Fruit fly (Drosophila melanogaster): ENCODE data around the gene hwt.

Gene hwt

dm6 chrX:12510750-12511649 lies 57.3 kb downstream of the hwt start (continued):
- TF ChIP-seq Eip74EF (GFP tag; optimal IDR thresholded peaks at IDR 0.05) (peak in 1 of 2 experiments; percentile 53), CG18011 (GFP tag; optimal IDR thresholded peaks at IDR 0.05) (no peak), CG30431 (GFP tag; optimal IDR thresholded peaks at IDR 0.05) (peak; percentile 55), wor (GFP tag; IDR thresholded peaks at IDR 0.05) (peak; percentile 36; the same call in 1 of the 2 replicates), CG11398 (GFP tag; optimal IDR thresholded peaks at IDR 0.05) (peak; percentile 22), crc (GFP tag; optimal IDR thresholded peaks at IDR 0.05) (no peak), vnd (GFP tag; IDR thresholded peaks at IDR 0.05; ENCODE audit: partially characterized antibody) (no peak), CG2202 (tag; optimal IDR thresholded peaks at IDR 0.05) (peak; percentile 74), CG12155 (GFP tag; optimal IDR thresholded peaks at IDR 0.05) (peak; percentile 65), Camta (GFP tag; optimal IDR thresholded peaks at IDR 0.05) (peak; percentile 82), sc (optimal IDR thresholded peaks at IDR 0.05) (no peak), sc (GFP tag; optimal IDR thresholded peaks at IDR 0.05) (peak; percentile 71), CG32767 (GFP tag; IDR thresholded peaks at IDR 0.05) (peak; percentile 70), grn (GFP tag; optimal IDR thresholded peaks at IDR 0.05) (no peak), CG1602 (GFP tag; optimal IDR thresholded peaks at IDR 0.05) (peak; percentile 70), pnt (GFP tag; optimal IDR thresholded peaks at IDR 0.05) (peak; percentile 74), crp (GFP tag; optimal IDR thresholded peaks at IDR 0.05) (no peak), kay (GFP tag; optimal IDR thresholded peaks at IDR 0.05) (peak; percentile 56), fd96Cb (tag; optimal IDR thresholded peaks at IDR 0.05) (peak; percentile 87), Side (GFP tag; optimal IDR thresholded peaks at IDR 0.05) (peak; percentile 62), NFAT (GFP tag; IDR thresholded peaks at IDR 0.05) (no peak), CG31224 (GFP tag; IDR thresholded peaks at IDR 0.05) (peak; percentile 71), CG7928 (GFP tag; optimal IDR thresholded peaks at IDR 0.05) (no peak), Ptx1 (GFP tag; IDR thresholded peaks at IDR 0.05) (peak; percentile 82), CG3838 (GFP tag; optimal IDR thresholded peaks at IDR 0.05) (no peak), BEAF-32 (GFP tag; optimal IDR thresholded peaks at IDR 0.05) (no peak), CG13775 (GFP tag; optimal IDR thresholded peaks at IDR 0.05) (peak; percentile 69), pros (GFP tag; optimal IDR thresholded peaks at IDR 0.05) (peak; percentile 7), ranshi (GFP tag; IDR thresholded peaks at IDR 0.05) (peak; percentile 80), CG10274 (GFP tag; optimal IDR thresholded peaks at IDR 0.05) (no peak), D19A (tag; optimal IDR thresholded peaks at IDR 0.05) (peak; percentile 62), dm (GFP tag; optimal IDR thresholded peaks at IDR 0.05) (peak; percentile 60), pan (optimal IDR thresholded peaks at IDR 0.05) (no peak), pan (GFP tag; optimal IDR thresholded peaks at IDR 0.05 in 1 of 2, IDR thresholded peaks at IDR 0.05 in 1 of 2) (peak in 1 of 2 experiments; percentile 75), twi (tag; optimal IDR thresholded peaks at IDR 0.05) (no peak), CG8281 (tag; optimal IDR thresholded peaks at IDR 0.05) (peak; percentile 51), hkb (optimal IDR thresholded peaks at IDR 0.05) (no peak), hkb (GFP tag; IDR thresholded peaks at IDR 0.05) (peak; percentile 79), CG5180 (GFP tag; optimal IDR thresholded peaks at IDR 0.05) (peak; percentile 28), Meics (GFP tag; optimal IDR thresholded peaks at IDR 0.05) (peak; percentile 31), CG30020 (tag; optimal IDR thresholded peaks at IDR 0.05) (no peak), nau (GFP tag; optimal IDR thresholded peaks at IDR 0.05) (peak; percentile 25), CG4404 (GFP tag; IDR thresholded peaks at IDR 0.05) (peak; percentile 64), CG10543 (GFP tag; optimal IDR thresholded peaks at IDR 0.05) (peak; percentile 18), pzg (GFP tag; optimal IDR thresholded peaks at IDR 0.05) (no peak), D19B (GFP tag; optimal IDR thresholded peaks at IDR 0.05) (peak; percentile 62), jigr1 (GFP tag; IDR thresholded peaks at IDR 0.05) (0 out of 3 replicates have a peak, but pooled peaks have one; percentile 47), Nf-YA (GFP tag; IDR thresholded peaks at IDR 0.05) (peak; percentile 45; the same call in 1 of the 2 replicates), lab (GFP tag; optimal IDR thresholded peaks at IDR 0.05) (peak; percentile 78)
